Worm (Caenorhabditis elegans): ENCODE measurements around the gene C44C11.6.
"Not testable (repeated sequence)": the region's sequence is repeated elsewhere in the genome, so short reads cannot be mapped to it uniquely, and the experiment has no call there.

C44C11.6 gene

DNA sequence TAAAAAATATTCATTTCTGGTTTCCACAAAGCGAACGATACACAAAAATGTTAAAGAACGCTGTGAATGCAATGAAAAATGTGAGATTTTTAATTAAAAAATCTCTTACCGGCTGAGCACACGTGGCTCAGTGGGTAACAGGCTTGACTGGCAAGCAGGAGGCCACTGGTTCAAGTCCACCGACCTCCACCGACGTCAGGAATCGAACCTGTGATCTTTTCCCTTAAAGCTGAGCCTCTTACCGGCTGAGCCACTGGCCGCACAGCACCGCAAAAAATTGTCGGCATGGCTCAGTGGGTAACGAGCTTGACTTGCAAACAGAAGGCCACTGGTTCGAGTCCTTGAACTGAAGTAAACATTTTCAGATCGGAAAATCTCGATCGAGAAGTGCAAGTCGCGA, at the start of gene C44C11.6:
C44C11.6 (plus strand) TSS at position 23 of the 400 bp plus-strand sequence.
- no peak for TF ChIP-seq flt-1 (GFP tag; IDR thresholded peaks at IDR 0.05)
- 0 out of 2 replicates have a peak, but pooled peaks have one; percentile 39 for TF ChIP-seq ztf-23 (GFP tag; IDR thresholded peaks at IDR 0.05)
- peak; percentile 70 for TF ChIP-seq tab-1 (GFP tag; IDR thresholded peaks at IDR 0.05)

- TF ChIP-seq cog-1 (tag; optimal IDR thresholded peaks at IDR 0.05) (no peak), ref-1 (GFP tag; conservative IDR thresholded peaks at IDR 0.05) (no peak), klf-2 (GFP tag; conservative IDR thresholded peaks at IDR 0.05) (no peak), ztf-29 (GFP tag; IDR thresholded peaks at IDR 0.05) (no peak), med-1 (GFP tag; optimal IDR thresholded peaks at IDR 0.05; ENCODE audit: insufficient read depth) (no peak), flt-1 (GFP tag; IDR thresholded peaks at IDR 0.05) (no peak), T22C8.4 (GFP tag; IDR thresholded peaks at IDR 0.05) (no peak), ztf-23 (GFP tag; IDR thresholded peaks at IDR 0.05) (no peak), tab-1 (GFP tag; IDR thresholded peaks at IDR 0.05) (no peak)
Measured at ce11 chrII:12296591-12296990, 48.0 kb upstream of the C44C11.6 start.

ce11 chrII:12300680-12301079, 43.9 kb upstream of the C44C11.6 start:
- TF ChIP-seq med-1 (GFP tag; optimal IDR thresholded peaks at IDR 0.05; ENCODE audit: insufficient read depth), result no peak
- TF ChIP-seq T22C8.4 (GFP tag; IDR thresholded peaks at IDR 0.05), result peak; percentile 84

ce11 chrII:12301233-12301632, 43.4 kb upstream of the C44C11.6 start:
- TF ChIP-seq T22C8.4 (GFP tag; IDR thresholded peaks at IDR 0.05), result peak; percentile 95
- TF ChIP-seq med-1 (GFP tag; optimal IDR thresholded peaks at IDR 0.05; ENCODE audit: insufficient read depth), result no peak
- no peak for TF ChIP-seq klf-2 (GFP tag; conservative IDR thresholded peaks at IDR 0.05)
- no peak for TF ChIP-seq tab-1 (GFP tag; IDR thresholded peaks at IDR 0.05)

DNA sequence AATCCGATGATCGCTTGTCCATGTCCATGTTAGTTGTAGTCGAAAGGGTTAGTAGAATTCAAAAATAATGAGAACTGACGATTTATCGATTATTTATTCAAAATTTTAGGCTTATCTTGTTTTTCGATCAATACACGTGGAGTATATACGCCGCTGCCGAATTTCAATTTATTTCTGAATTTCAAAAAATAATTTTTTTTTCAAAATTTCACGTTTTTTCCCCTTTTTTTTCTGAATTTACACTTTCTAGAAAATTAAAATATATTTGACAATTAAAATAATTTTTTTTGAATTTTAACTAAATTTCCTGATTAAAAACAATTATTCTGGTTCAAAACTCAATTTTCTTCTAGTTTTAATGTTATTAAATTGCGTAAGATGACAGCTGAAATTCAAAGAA, 42.3 kb upstream of the C44C11.6 start, which contains the start of gene C50E10.1:
C50E10.1 (minus strand) TSS at position 101 of the 400 bp plus-strand sequence.
- TF ChIP-seq klf-2 (GFP tag; conservative IDR thresholded peaks at IDR 0.05) (no peak), cog-1 (tag; optimal IDR thresholded peaks at IDR 0.05) (no peak), tab-1 (GFP tag; IDR thresholded peaks at IDR 0.05) (no peak), ztf-23 (GFP tag; IDR thresholded peaks at IDR 0.05) (no peak), T22C8.4 (GFP tag; IDR thresholded peaks at IDR 0.05) (no peak), flt-1 (GFP tag; IDR thresholded peaks at IDR 0.05) (no peak), ref-1 (GFP tag; conservative IDR thresholded peaks at IDR 0.05) (no peak), ztf-29 (GFP tag; IDR thresholded peaks at IDR 0.05) (no peak), med-1 (GFP tag; optimal IDR thresholded peaks at IDR 0.05; ENCODE audit: insufficient read depth) (no peak)

DNA sequence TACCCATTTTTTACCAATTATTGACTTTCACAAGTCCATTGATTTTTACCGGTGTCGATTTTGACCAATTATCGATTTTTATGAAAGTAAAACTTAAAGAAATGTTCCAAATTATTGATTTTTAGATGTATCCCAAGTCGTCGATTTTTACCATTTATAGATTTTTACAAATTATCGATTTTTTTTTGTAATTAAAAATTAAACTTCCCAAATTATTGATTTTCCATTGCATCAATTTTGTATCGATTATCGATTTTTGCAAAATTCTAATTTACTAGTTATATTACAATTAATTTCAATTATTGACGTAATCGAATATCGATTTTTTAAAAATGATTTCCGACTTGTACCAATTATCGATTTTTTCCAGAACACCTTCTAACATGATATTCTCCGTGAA, 41.5 kb upstream of the C44C11.6 start, which contains the start of gene sre-50:
sre-50 (plus strand) TSS at position 384 of the 400 bp plus-strand sequence.
- TF ChIP-seq cog-1 (tag; optimal IDR thresholded peaks at IDR 0.05), result no peak
- peak; percentile 67; the same call in 1 of the 2 replicates for TF ChIP-seq T22C8.4 (GFP tag; IDR thresholded peaks at IDR 0.05)

DNA sequence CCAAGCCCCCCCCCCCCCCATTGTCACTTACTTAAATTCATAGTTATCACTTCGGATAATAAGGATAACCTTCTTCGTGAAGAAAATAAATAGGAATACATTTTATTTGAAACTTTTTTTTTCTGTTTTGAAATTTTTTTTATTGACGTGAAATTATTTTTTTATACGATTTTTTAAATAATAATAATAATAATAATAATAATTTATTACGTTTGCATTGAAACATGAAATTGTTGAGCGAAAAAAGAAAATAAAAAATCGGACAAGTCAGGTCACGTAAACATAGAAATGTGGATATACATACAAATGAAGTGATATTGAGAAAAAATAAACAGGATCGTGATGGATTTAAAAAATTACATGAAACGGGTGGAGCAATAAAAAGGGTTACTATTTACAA, 35.0 kb upstream of the C44C11.6 start, which contains the start of gene C50E10.2:
C50E10.2 (minus strand) TSS at position 101 of the 400 bp plus-strand sequence.
- TF ChIP-seq med-1 (GFP tag; optimal IDR thresholded peaks at IDR 0.05; ENCODE audit: insufficient read depth) (no peak), flt-1 (GFP tag; IDR thresholded peaks at IDR 0.05) (no peak), T22C8.4 (GFP tag; IDR thresholded peaks at IDR 0.05) (no peak), cog-1 (tag; optimal IDR thresholded peaks at IDR 0.05) (no peak), klf-2 (GFP tag; conservative IDR thresholded peaks at IDR 0.05) (no peak), tab-1 (GFP tag; IDR thresholded peaks at IDR 0.05) (no peak), ref-1 (GFP tag; conservative IDR thresholded peaks at IDR 0.05) (no peak), ztf-29 (GFP tag; IDR thresholded peaks at IDR 0.05) (no peak), ztf-23 (GFP tag; IDR thresholded peaks at IDR 0.05) (no peak)

ce11 chrII:12311560-12311959, 33.0 kb upstream of the C44C11.6 start, which contains the start of gene sre-51:
sre-51 (plus strand) TSS chrII:12311860.
- no peak for TF ChIP-seq med-1 (GFP tag; optimal IDR thresholded peaks at IDR 0.05; ENCODE audit: insufficient read depth)

- TF ChIP-seq ztf-23 (GFP tag; IDR thresholded peaks at IDR 0.05); ref-1 (GFP tag; conservative IDR thresholded peaks at IDR 0.05); tab-1 (GFP tag; IDR thresholded peaks at IDR 0.05): not testable (repeated sequence)
Measured at ce11 chrII:12318541-12318940, 26.1 kb upstream of the C44C11.6 start, which contains the start of gene sre-49. sre-49 (plus strand) TSS chrII:12318841.

DNA sequence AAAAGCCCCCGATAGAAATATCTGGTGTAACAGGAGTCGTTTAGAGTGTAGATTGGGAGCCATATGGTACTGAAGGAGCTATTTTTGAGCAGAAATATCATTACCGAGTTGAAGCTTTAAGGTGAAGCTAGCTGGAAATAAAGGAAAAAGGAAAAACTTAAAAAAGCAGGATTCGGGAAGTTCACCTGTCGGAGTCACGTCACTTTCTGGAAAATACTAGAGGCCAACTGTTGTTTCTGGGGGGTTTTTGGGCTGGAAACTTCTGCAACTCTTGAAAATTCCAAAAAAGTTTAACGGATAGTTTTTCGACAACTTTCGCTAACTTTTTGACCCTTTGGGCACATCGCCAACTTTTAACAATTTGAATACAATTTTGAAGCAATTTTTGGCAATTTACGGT, 21.3 kb upstream of the C44C11.6 start, which contains the start of gene sre-53:
sre-53 (minus strand) TSS at position 101 of the 400 bp plus-strand sequence.
- TF ChIP-seq T22C8.4 (GFP tag; IDR thresholded peaks at IDR 0.05) (no peak), tab-1 (GFP tag; IDR thresholded peaks at IDR 0.05) (no peak), ztf-29 (GFP tag; IDR thresholded peaks at IDR 0.05) (no peak)

DNA sequence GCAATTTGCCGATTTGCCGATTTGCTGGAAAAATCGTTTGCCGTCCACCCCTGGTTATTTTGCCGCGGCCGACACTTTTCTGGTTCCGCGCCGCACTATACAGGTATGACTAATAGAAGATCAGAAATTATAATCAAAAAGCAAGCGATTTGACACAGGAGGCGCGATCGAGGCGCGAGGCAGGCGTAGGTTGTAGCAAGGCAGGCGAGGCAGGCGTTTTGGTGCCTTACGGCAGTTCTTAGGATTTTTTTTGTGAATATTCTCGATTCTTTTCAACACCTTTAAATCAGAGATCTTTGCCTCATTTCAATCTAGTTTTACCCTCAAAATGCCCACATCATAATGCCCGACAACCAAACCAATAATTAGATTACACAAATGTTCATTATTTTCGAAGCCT, 20.4 kb upstream of the C44C11.6 start, which contains the start of gene sre-56:
sre-56 (plus strand) TSS at position 301 of the 400 bp plus-strand sequence.
- no peak for TF ChIP-seq ref-1 (GFP tag; conservative IDR thresholded peaks at IDR 0.05)
- TF ChIP-seq med-1 (GFP tag; optimal IDR thresholded peaks at IDR 0.05; ENCODE audit: insufficient read depth), result no peak
- TF ChIP-seq flt-1 (GFP tag; IDR thresholded peaks at IDR 0.05), result no peak
- TF ChIP-seq klf-2 (GFP tag; conservative IDR thresholded peaks at IDR 0.05), result no peak
- TF ChIP-seq ztf-29 (GFP tag; IDR thresholded peaks at IDR 0.05), result no peak
- no peak for TF ChIP-seq ztf-23 (GFP tag; IDR thresholded peaks at IDR 0.05)
- no peak for TF ChIP-seq tab-1 (GFP tag; IDR thresholded peaks at IDR 0.05)
- no peak for TF ChIP-seq cog-1 (tag; optimal IDR thresholded peaks at IDR 0.05)
- no peak for TF ChIP-seq T22C8.4 (GFP tag; IDR thresholded peaks at IDR 0.05)
